Worm (Caenorhabditis elegans) whole organism, L4/young adult: ENCODE results near the gene Y62F5A.9.

Experiments
- W03F9.2 ChIP-seq: fragments of 150-350 bp; optimal IDR thresholded peaks from 2 replicates; lab custom pipeline; 2014; ENCODE audit warnings: missing biosample characterization, missing genetic modification characterization
- dao-5 ChIP-seq: sonication (generic microtip); optimal IDR thresholded peaks from 2 replicates; lab custom pipeline; 2016; ENCODE audit warnings: missing genotype, missing genetic modification characterization, moderate library complexity, missing compliant biosample characterization
- him-1 ChIP-seq: sonication (generic microtip); optimal IDR thresholded peaks from 2 replicates; lab custom pipeline; 2016; ENCODE audit warnings: missing genotype, missing genetic modification reagents, missing genetic modification characterization, missing compliant biosample characterization

ce11 chrII:11545952-11546325, 7.3 kb upstream of the Y62F5A.9 start:
- TF ChIP-seq him-1 (tag; lab: Kevin White, UChicago), result no peak
- TF ChIP-seq dao-5 (tag; lab: Kevin White, UChicago), result no peak
- no peak for TF ChIP-seq W03F9.2 (tag; lab: Kevin White, UChicago)
